Worm (Caenorhabditis elegans) whole organism, early embryonic: ENCODE data around the gene Y17G9A.2.

ENCODE experiments used
- ama-1 ChIP-seq: fragments of 150-350 bp; optimal IDR thresholded peaks from 2 replicates; lab custom pipeline; 2014
- ceh-13 ChIP-seq: fragments of 200-800 bp; sonication (Bioruptor generic); optimal IDR thresholded peaks from 2 replicates; lab custom pipeline; 2018; ENCODE audit warnings: mild to moderate bottlenecking, missing genetic modification characterization, missing compliant biosample characterization
- ceh-36 ChIP-seq: sonication (generic microtip); optimal IDR thresholded peaks from 2 replicates; lab custom pipeline; 2016; ENCODE audit warnings: missing genetic modification characterization, inconsistent platforms, missing compliant biosample characterization
- ets-7 ChIP-seq: sonication (generic microtip); optimal IDR thresholded peaks from 2 replicates; lab custom pipeline; 2016; ENCODE audit warnings: missing genotype, missing genetic modification characterization, missing compliant biosample characterization
- hmbx-1 ChIP-seq: sonication (generic microtip); optimal IDR thresholded peaks from 2 replicates; lab custom pipeline; 2016; ENCODE audit warnings: mild to moderate bottlenecking, missing genetic modification characterization, missing compliant biosample characterization
- tbx-11 ChIP-seq: fragments of 200-800 bp; sonication (Bioruptor generic); IDR thresholded peaks from 2 replicates; pipeline ENCODE4 v1.3.6; 2022; ENCODE audit warnings: missing genetic modification characterization, missing compliant biosample characterization

- TF ChIP-seq ets-7 (no peak), ceh-13 (no peak), ama-1 (lab: Kevin White, UChicago) (no peak), hmbx-1 (tag; lab: Kevin White, UChicago) (no peak), tbx-11 (GFP tag; lab: Robert Waterston, UW) (no peak), ceh-36 (tag; lab: Kevin White, UChicago) (no peak)
These were observed 26.5 kb downstream of the Y17G9A.2 start for ce11 chrIV:4829641-4830040.
